Fruit fly (Drosophila melanogaster): ENCODE data around the gene comm3.

dm6 chr3L:15657290-15657689 is 9.7 kb upstream of the comm3 start, which contains the start of the genes Eig71Ef and Eig71Eg:
- TF ChIP-seq CG8478 (optimal IDR thresholded peaks at IDR 0.05) (no peak), CTCF (optimal IDR thresholded peaks at IDR 0.05) (no peak)
